Worm (Caenorhabditis elegans) whole organism, L2 larva: ENCODE data around the gene rla-2.

Experiments used
- ZK546.5 ChIP-seq: sonication (generic microtip); optimal IDR thresholded peaks from 2 replicates; lab custom pipeline; 2017; ENCODE audit warnings: missing biosample characterization, missing genetic modification characterization
- dmd-4 ChIP-seq: sonication (generic microtip); optimal IDR thresholded peaks from 2 replicates; lab custom pipeline; 2017; ENCODE audit warnings: missing biosample characterization, missing genetic modification characterization
- elt-3 ChIP-seq: sonication (generic microtip); optimal IDR thresholded peaks from 2 replicates; lab custom pipeline; 2017; ENCODE audit warnings: missing biosample characterization, missing genetic modification characterization
- fos-1 ChIP-seq: fragments of 150-350 bp; optimal IDR thresholded peaks from 2 replicates; lab custom pipeline; 2014; ENCODE audit warnings: missing biosample characterization, missing genetic modification characterization
- ztf-1 ChIP-seq: fragments of 200-800 bp; sonication (Bioruptor generic); conservative IDR thresholded peaks from 2 replicates; pipeline ENCODE4 v1.3.6; 2022; ENCODE audit warnings: missing genetic modification characterization, missing compliant biosample characterization

rla-2 gene

DNA sequence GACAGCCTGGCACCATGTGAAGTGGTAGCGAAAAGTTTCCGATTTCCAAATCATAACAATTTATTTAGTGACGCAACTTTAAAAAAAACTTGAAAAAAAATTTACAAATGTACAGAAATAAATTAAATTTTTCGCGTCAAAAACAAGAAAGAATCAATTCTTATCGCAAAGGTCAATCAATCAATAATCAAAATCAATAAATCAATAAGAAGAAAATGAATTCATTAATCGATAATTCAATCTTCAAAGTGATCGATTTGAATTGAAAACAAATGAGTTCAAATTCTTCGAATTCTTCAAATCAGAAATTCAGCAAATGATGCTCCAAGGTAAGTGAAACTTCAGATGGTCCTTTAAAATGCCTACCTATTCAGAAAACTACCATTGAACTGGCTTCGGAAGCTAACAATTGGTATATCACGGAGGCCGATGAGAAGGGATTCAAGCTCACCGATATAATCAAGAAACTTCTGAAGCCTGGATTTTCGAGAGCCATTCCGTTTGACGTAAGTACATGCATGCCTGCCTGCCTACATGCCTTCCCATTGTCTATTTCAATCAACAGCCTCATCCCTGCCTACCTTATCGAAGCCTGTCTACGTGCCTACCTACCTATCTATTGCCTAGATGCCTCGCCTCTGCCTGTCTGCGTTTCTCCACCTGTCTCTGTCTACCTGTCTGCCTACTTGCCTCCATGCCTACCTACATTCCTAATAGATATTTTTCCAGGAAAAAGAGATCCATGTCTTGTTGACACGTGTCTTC, 50.0 kb downstream of the rla-2 start:
- TF ChIP-seq ZK546.5 (tag; lab: Kevin White, UChicago) (no peak), dmd-4 (no peak), fos-1 (tag; lab: Kevin White, UChicago) (no peak), ztf-1 (GFP tag; lab: Robert Waterston, UW) (no peak), elt-3 (tag; lab: Kevin White, UChicago) (no peak)
- TF ChIP-seq, all 48 proteins: peak for 0
